Worm (Caenorhabditis elegans) whole organism, late embryonic: ENCODE measurements around the gene C54D10.5.

ENCODE experiments used
- F13H6.1 ChIP-seq: sonication (generic microtip); optimal IDR thresholded peaks from 2 replicates; lab custom pipeline; 2016; ENCODE audit warnings: missing genetic modification characterization, missing compliant biosample characterization
- K02D7.2 ChIP-seq: sonication (generic microtip); optimal IDR thresholded peaks from 2 replicates; lab custom pipeline; 2017; ENCODE audit warnings: mild to moderate bottlenecking, missing genetic modification characterization, missing compliant biosample characterization
- ceh-18 ChIP-seq: sonication (generic microtip); optimal IDR thresholded peaks from 2 replicates; lab custom pipeline; 2016; ENCODE audit warnings: missing genetic modification characterization, missing compliant biosample characterization
- dve-1 ChIP-seq: sonication (generic microtip); optimal IDR thresholded peaks from 2 replicates; lab custom pipeline; 2017; ENCODE audit warnings: antibody characterized with exemption, mild to moderate bottlenecking, missing genetic modification characterization, missing compliant biosample characterization
- lin-11 ChIP-seq: fragments of 200-800 bp; sonication (Bioruptor generic); optimal IDR thresholded peaks from 2 replicates; lab custom pipeline; 2018; ENCODE audit warnings: mild to moderate bottlenecking, missing genetic modification characterization, missing compliant biosample characterization
- nfya-1 ChIP-seq: sonication (generic microtip); optimal IDR thresholded peaks from 2 replicates; lab custom pipeline; 2017; ENCODE audit warnings: missing genetic modification characterization, mild to moderate bottlenecking, missing compliant biosample characterization, antibody characterized with exemption, moderate library complexity
- nhr-11 ChIP-seq: fragments of 150-350 bp; optimal IDR thresholded peaks from 2 replicates; lab custom pipeline; 2014; ENCODE audit warnings: missing biosample characterization, missing genetic modification characterization

DNA sequence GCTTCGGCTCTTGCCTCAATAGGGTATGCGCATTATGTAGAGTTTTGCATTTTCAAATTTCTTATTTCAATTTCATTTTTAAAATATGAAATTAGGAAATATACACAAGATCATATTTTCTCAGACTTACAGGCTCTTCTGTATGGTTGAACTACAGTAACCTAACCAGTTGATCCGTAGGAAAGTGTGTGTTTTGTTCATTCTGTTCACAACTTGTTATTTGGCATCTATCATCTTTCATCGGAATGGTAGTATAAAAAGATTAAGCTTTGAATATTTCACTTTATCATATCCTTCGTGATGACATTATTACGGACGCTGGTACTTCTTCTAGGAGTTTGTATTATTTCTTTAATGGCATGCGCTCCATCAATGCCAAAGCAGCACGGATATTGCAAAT is 23.2 kb upstream of the C54D10.5 start, which contains the start of gene K01D12.10:
- TF ChIP-seq ceh-18 (tag; lab: Kevin White, UChicago) = no peak
- no peak for TF ChIP-seq nhr-11 (tag; lab: Kevin White, UChicago)
- no peak for TF ChIP-seq F13H6.1 (tag; lab: Kevin White, UChicago)
- no peak for TF ChIP-seq dve-1 (tag; lab: Kevin White, UChicago)
- TF ChIP-seq lin-11 (tag; lab: Kevin White, UChicago) = no peak
- no peak for TF ChIP-seq nfya-1 (tag; lab: Kevin White, UChicago)
- no peak for TF ChIP-seq K02D7.2 (tag; lab: Kevin White, UChicago)
